Fruit fly (Drosophila melanogaster) S2 (cell line): ENCODE measurements around the gene Pex1.

Source experiments
- CG8478 ChIP-seq: fragments of >200 bp; optimal IDR thresholded peaks from 2 replicates; lab custom pipeline; 2018
- CTCF ChIP-seq, 2 experiments: fragments of >200 bp; optimal IDR thresholded peaks; 2 replicates each; lab custom pipeline; 2018

Gene Pex1

dm6 chr3L:14097941-14098545 lies 26.4 kb downstream of the Pex1 start, which contains the start of gene Fbp1:
Gene Fbp1 (minus strand): TSS chr3L:14098053.
- TF ChIP-seq CG8478 (lab: Kevin White, UChicago), result no peak
- no peak for TF ChIP-seq CTCF (optimal IDR thresholded peaks at IDR 0.05; lab: Kevin White, UChicago)

dm6 chr3L:14100058-14100457 lies 28.4 kb downstream of the Pex1 start:
- TF ChIP-seq CTCF (optimal IDR thresholded peaks at IDR 0.05; lab: Kevin White, UChicago) (no peak), CG8478 (lab: Kevin White, UChicago) (no peak)

dm6 chr3L:14101421-14102130 lies 29.9 kb downstream of the Pex1 start:
- no peak for TF ChIP-seq CG8478 (lab: Kevin White, UChicago)
- no peak for TF ChIP-seq CTCF (optimal IDR thresholded peaks at IDR 0.05; lab: Kevin White, UChicago)

- TF ChIP-seq CTCF (optimal IDR thresholded peaks at IDR 0.05; lab: Kevin White, UChicago) (no peak), CG8478 (lab: Kevin White, UChicago) (no peak)
These were observed 33.3 kb downstream of the Pex1 start for dm6 chr3L:14104988-14105387.

dm6 chr3L:14108068-14108520 lies 36.4 kb downstream of the Pex1 start, which contains the start of gene Sox21a:
Gene Sox21a (minus strand): TSS chr3L:14108118.
- TF ChIP-seq CG8478 (lab: Kevin White, UChicago) (no peak), CTCF (optimal IDR thresholded peaks at IDR 0.05; lab: Kevin White, UChicago) (peak in 1 of 2 experiments; percentile 24)

dm6 chr3L:14109831-14110230 lies 38.1 kb downstream of the Pex1 start:
- no peak for TF ChIP-seq CG8478 (lab: Kevin White, UChicago)
- no peak for TF ChIP-seq CTCF (optimal IDR thresholded peaks at IDR 0.05; lab: Kevin White, UChicago)

- TF ChIP-seq CTCF (optimal IDR thresholded peaks at IDR 0.05; lab: Kevin White, UChicago) (peak; percentile 99 to 100), CG8478 (lab: Kevin White, UChicago) (no peak)
These were observed 39.7 kb downstream of the Pex1 start for dm6 chr3L:14111411-14111810.

dm6 chr3L:14112899-14113430 lies 41.3 kb downstream of the Pex1 start:
- TF ChIP-seq CTCF (optimal IDR thresholded peaks at IDR 0.05; lab: Kevin White, UChicago) (no peak), CG8478 (lab: Kevin White, UChicago) (no peak)

- no peak for TF ChIP-seq CTCF (optimal IDR thresholded peaks at IDR 0.05; lab: Kevin White, UChicago)
These were observed 42.4 kb downstream of the Pex1 start for dm6 chr3L:14114084-14114483.

- TF ChIP-seq CG8478 (lab: Kevin White, UChicago) (no peak), CTCF (optimal IDR thresholded peaks at IDR 0.05; lab: Kevin White, UChicago) (no peak)
These were observed 47.1 kb downstream of the Pex1 start for dm6 chr3L:14118767-14119166.

- TF ChIP-seq CTCF (optimal IDR thresholded peaks at IDR 0.05; lab: Kevin White, UChicago) (no peak), CG8478 (lab: Kevin White, UChicago) (no peak)
These were observed 50.4 kb downstream of the Pex1 start for dm6 chr3L:14122048-14122447.

dm6 chr3L:14125616-14126015 lies 53.9 kb downstream of the Pex1 start:
- no peak for TF ChIP-seq CTCF (optimal IDR thresholded peaks at IDR 0.05; lab: Kevin White, UChicago)
- TF ChIP-seq CG8478 (lab: Kevin White, UChicago), result no peak
